Fruit fly (Drosophila melanogaster) Kc167 (cell line): ENCODE data around the gene CG32982.

Source experiments
- h ChIP-seq: fragments of >200 bp; optimal IDR thresholded peaks from 3 replicates; lab custom pipeline; 2018; ENCODE audit warnings: missing external identifiers
- insv ChIP-seq: fragments of >200 bp; optimal IDR thresholded peaks from 3 replicates; lab custom pipeline; 2018; ENCODE audit warnings: missing external identifiers
- psq ChIP-seq: fragments of >200 bp; optimal IDR thresholded peaks from 2 replicates; lab custom pipeline; 2017; ENCODE audit warnings: missing external identifiers

DNA sequence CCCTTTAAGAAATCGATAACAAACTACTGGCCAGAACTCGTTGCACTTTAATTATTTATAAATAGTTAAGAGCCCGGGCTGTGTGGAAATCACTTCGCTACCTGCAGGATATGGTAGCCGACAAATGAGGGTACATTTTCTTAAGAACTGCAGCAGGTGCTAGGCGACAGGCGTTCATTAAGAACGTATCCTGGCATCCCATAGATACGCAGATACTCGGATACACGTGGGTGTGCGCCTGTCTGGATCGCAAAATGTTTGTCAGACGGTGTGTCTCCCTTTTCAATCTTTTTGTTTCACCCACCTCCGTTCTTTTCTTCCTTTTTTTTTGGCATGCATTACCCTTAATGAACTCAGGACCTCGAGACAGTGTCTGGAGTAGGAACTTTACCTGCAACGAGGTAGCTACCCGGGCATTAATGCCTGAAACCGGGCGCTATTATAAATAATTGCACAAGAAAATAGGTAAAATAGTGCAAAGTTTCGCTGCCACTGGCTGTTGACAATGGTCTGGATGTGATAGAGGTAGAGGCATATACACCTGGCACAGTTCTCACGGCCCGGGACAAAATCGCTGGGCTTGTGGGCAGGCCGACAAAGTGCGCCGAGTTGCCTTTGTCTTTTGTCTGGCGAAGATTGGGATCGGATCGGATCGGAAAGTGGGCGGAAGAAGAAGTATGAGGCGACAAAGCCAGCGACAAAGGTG lies 20.9 kb downstream of the CG32982 start:
- no peak for TF ChIP-seq h (lab: Kevin White, UChicago)
- no peak for TF ChIP-seq psq (lab: Kevin White, UChicago)
- TF ChIP-seq insv (lab: Kevin White, UChicago), result no peak
